Fruit fly (Drosophila melanogaster): ENCODE data around the gene jar.

The jar gene

DNA sequence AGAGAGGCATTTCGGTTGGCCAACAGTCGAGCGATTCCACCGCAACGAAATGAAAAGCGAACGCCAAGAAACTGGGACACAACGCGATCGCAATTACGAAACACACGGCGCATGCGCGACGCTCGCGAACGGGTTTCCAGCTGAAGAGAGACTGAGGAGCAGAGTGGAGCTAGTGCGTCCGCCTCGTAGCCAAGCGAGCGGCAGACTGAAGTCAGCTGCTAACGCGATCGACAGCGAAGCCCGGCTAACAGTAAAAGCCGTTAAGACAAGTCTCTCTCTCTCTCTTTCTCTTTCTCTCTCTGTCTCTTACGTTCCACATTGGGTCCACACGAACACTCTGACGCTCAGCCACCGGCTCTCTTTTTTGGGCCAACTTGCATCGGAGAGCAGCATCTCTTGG, 52.5 kb downstream of the jar start, which contains the start of gene CG17786 (continued):
- TF ChIP-seq HLHmδ (GFP tag; optimal IDR thresholded peaks at IDR 0.05) (peak; percentile 17), Antp (GFP tag; optimal IDR thresholded peaks at IDR 0.05) (peak; percentile 13), pb (GFP tag; optimal IDR thresholded peaks at IDR 0.05) (no peak), twi (tag; optimal IDR thresholded peaks at IDR 0.05) (no peak), bsh (GFP tag; optimal IDR thresholded peaks at IDR 0.05) (peak in 1 of 2 experiments; percentile 20), CG6854 (GFP tag; optimal IDR thresholded peaks at IDR 0.05) (no peak), gro (GFP tag; optimal IDR thresholded peaks at IDR 0.05) (peak; percentile 5), cwo (GFP tag; optimal IDR thresholded peaks at IDR 0.05) (peak; percentile 2), knrl (GFP tag; IDR thresholded peaks at IDR 0.05; ENCODE audit: partially characterized antibody) (0 out of 3 replicates have a peak, but pooled peaks have one; percentile 25), Mrtf (GFP tag; IDR thresholded peaks at IDR 0.05) (no peak), CG12769 (tag; optimal IDR thresholded peaks at IDR 0.05) (peak; percentile 56), HmgZ (tag; optimal IDR thresholded peaks at IDR 0.05) (no peak), CoRest (tag; optimal IDR thresholded peaks at IDR 0.05) (no peak), CG11560 (tag; IDR thresholded peaks at IDR 0.05) (no peak), dpn (GFP tag; optimal IDR thresholded peaks at IDR 0.05) (no peak), odd (GFP tag; optimal IDR thresholded peaks at IDR 0.05) (peak; percentile 33), fd96Cb (tag; optimal IDR thresholded peaks at IDR 0.05) (no peak), lov (optimal IDR thresholded peaks at IDR 0.05) (no peak), lov (GFP tag; IDR thresholded peaks at IDR 0.05) (no peak), Jarid2 (GFP tag; optimal IDR thresholded peaks at IDR 0.05) (peak; percentile 82), Nf-YC (tag; optimal IDR thresholded peaks at IDR 0.05) (peak; percentile 9), cato (GFP tag; optimal IDR thresholded peaks at IDR 0.05; ENCODE audit: borderline replicate concordance) (no peak), tna (GFP tag; IDR thresholded peaks at IDR 0.05; ENCODE audit: partially characterized antibody) (no peak), CG15269 (tag; optimal IDR thresholded peaks at IDR 0.05) (no peak), ase (GFP tag; IDR thresholded peaks at IDR 0.05) (no peak), hth (optimal IDR thresholded peaks at IDR 0.05) (no peak), CG11695 (GFP tag; IDR thresholded peaks at IDR 0.05) (no peak), YL-1 (GFP tag; optimal IDR thresholded peaks at IDR 0.05) (no peak), oc (tag; optimal IDR thresholded peaks at IDR 0.05) (peak; percentile 42), rib (GFP tag; IDR thresholded peaks at IDR 0.05) (0 out of 2 replicates have a peak, but pooled peaks have one; percentile 40), amos (GFP tag; IDR thresholded peaks at IDR 0.05; ENCODE audit: partially characterized antibody) (peak; percentile 27; the same call in 1 of the 2 replicates), otp (GFP tag; IDR thresholded peaks at IDR 0.05) (peak; percentile 36; the same call in 1 of the 3 replicates), CG17912 (GFP tag; optimal IDR thresholded peaks at IDR 0.05) (no peak), abd-A (tag; optimal IDR thresholded peaks at IDR 0.05) (peak; percentile 25), CG3163 (GFP tag; optimal IDR thresholded peaks at IDR 0.05) (peak; percentile 48), hbn (GFP tag; IDR thresholded peaks at IDR 0.05; ENCODE audit: partially characterized antibody) (0 out of 2 replicates have a peak, but pooled peaks have one; percentile 29), CG13424 (tag; optimal IDR thresholded peaks at IDR 0.05) (no peak), Med (GFP tag) (peak; percentile 83), CG10543 (GFP tag; optimal IDR thresholded peaks at IDR 0.05) (peak; percentile 35), chm (GFP tag; IDR thresholded peaks at IDR 0.05) (peak; percentile 56), unc-4 (GFP tag; IDR thresholded peaks at IDR 0.05; ENCODE audit: partially characterized antibody) (peak; percentile 40; the same call in 1 of the 2 replicates), so (GFP tag; IDR thresholded peaks at IDR 0.05) (peak; percentile 43; the same call in 1 of the 3 replicates), pros (GFP tag; optimal IDR thresholded peaks at IDR 0.05) (peak; percentile 25), CG15479 (GFP tag; optimal IDR thresholded peaks at IDR 0.05) (no peak), run (tag; optimal IDR thresholded peaks at IDR 0.05) (no peak), CG3838 (GFP tag; optimal IDR thresholded peaks at IDR 0.05) (no peak), Dfd (GFP tag; optimal IDR thresholded peaks at IDR 0.05) (no peak), CrebB (tag; optimal IDR thresholded peaks at IDR 0.05) (peak; percentile 17), Drgx (GFP tag; IDR thresholded peaks at IDR 0.05) (peak; percentile 55; the same call in 1 of the 2 replicates), disco-r (GFP tag; optimal IDR thresholded peaks at IDR 0.05) (no peak)

All from whole organism, embryonic.